Worm (Caenorhabditis elegans): ENCODE results near the gene T19H5.6.

DNA sequence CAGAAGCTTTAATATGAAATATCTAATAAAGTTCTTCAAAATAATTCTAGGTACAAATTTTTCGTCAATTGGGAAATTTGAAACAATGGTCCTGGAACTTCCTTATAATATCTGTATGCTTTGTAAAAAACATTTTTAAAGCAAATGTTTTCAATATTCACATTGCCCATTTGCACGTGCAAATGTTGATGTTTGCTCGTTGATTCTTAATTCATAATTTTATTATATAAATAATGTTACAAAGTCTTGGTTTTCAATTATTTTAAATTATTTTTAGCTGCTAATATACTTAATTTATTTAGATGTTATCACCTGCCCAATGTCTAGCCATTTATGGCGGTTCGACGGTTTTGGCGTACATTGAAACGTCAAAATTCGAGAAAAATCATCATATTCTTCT is 48.1 kb downstream of the T19H5.6 start, which contains the start of gene M176.11:
- TF ChIP-seq ceh-9 (tag; optimal IDR thresholded peaks at IDR 0.05) (no peak), dmd-4 (tag; optimal IDR thresholded peaks at IDR 0.05; ENCODE audit: borderline replicate concordance) (no peak), pqm-1 (tag; optimal IDR thresholded peaks at IDR 0.05) (no peak), sox-4 (tag; optimal IDR thresholded peaks at IDR 0.05) (no peak), ets-4 (tag; optimal IDR thresholded peaks at IDR 0.05) (no peak)
